Fruit fly (Drosophila melanogaster) whole organism, embryonic: Measurements from ENCODE around the gene lmd.

Source experiments
- CG5953 ChIP-seq: fragments of 200-800 bp; sonication (Bioruptor generic); IDR thresholded peaks from 2 replicates; pipeline ENCODE4 v1.3.6; 2022; ENCODE audit warnings: missing biosample characterization, missing genetic modification characterization
- gcm2 ChIP-seq: fragments of 200-800 bp; sonication (Bioruptor generic); optimal IDR thresholded peaks from 2 replicates; lab custom pipeline; 2016; ENCODE audit warnings: missing biosample characterization, missing genetic modification characterization
- gsb ChIP-seq: fragments of 200-800 bp; sonication (Bioruptor generic); IDR thresholded peaks from 2 replicates; pipeline ENCODE4 v1.3.6; 2022; ENCODE audit warnings: missing biosample characterization, missing genetic modification characterization
- gsb-n ChIP-seq: fragments of 200-800 bp; sonication (Bioruptor generic); optimal IDR thresholded peaks from 3 replicates; lab custom pipeline; 2018; ENCODE audit warnings: missing biosample characterization, mild to moderate bottlenecking, missing genetic modification characterization
- p53 ChIP-seq: fragments of 200-800 bp; sonication (Bioruptor generic); optimal IDR thresholded peaks from 2 replicates; lab custom pipeline; 2016; ENCODE audit warnings: missing biosample characterization, missing genetic modification characterization
- tup ChIP-seq: fragments of 200-800 bp; sonication (Bioruptor generic); optimal IDR thresholded peaks from 2 replicates; lab custom pipeline; 2016; ENCODE audit warnings: missing biosample characterization, mild to moderate bottlenecking, missing genetic modification characterization, moderate library complexity

DNA sequence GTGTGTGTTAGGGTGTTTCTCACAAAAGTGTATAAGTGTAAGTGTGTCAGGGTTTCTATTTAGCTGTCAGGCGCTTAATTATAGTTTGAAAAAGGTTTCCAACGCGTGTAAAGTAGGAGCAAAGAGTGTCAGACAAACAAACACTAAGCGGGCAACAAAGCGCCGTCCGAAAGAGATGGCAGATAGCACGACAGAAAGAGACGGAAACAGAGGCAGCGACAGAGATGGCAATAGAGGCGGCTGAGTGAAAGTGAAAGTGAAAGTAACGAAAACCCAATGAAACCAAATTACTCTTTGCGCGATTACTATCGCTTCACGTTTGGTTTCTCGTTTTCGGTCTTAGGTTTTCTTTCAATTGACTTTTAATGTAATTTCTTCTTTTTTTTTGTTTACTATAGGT, 48.0 kb upstream of the lmd start:
- TF ChIP-seq gsb (GFP tag; lab: Robert Waterston, UW) = no peak
- TF ChIP-seq gsb-n (tag; lab: Kevin White, UChicago) = no peak
- no peak for TF ChIP-seq CG5953 (GFP tag; lab: Robert Waterston, UW)
- no peak for TF ChIP-seq gcm2 (GFP tag; lab: Kevin White, UChicago)
- TF ChIP-seq p53 (GFP tag; lab: Kevin White, UChicago) = no peak
- TF ChIP-seq tup (GFP tag; lab: Kevin White, UChicago) = no peak
